Worm (Caenorhabditis elegans): ENCODE results near the gene srh-145.

- TF ChIP-seq mxl-2 (GFP tag; conservative IDR thresholded peaks at IDR 0.05) (no peak), aly-2 (tag; optimal IDR thresholded peaks at IDR 0.05) (no peak), ceh-20 (GFP tag; IDR thresholded peaks at IDR 0.05) (no peak), ZK546.5 (tag; optimal IDR thresholded peaks at IDR 0.05) (no peak), snpc-1.2 (GFP tag; IDR thresholded peaks at IDR 0.05) (no peak), dpl-1 (GFP tag; optimal IDR thresholded peaks at IDR 0.05) (no peak), skn-1 (tag; optimal IDR thresholded peaks at IDR 0.05) (no peak), lin-13 (GFP tag; optimal IDR thresholded peaks at IDR 0.05) (no peak), daf-8 (GFP tag; IDR thresholded peaks at IDR 0.05) (no peak), ztf-11 (tag; optimal IDR thresholded peaks at IDR 0.05) (no peak), zfp-3 (GFP tag; conservative IDR thresholded peaks at IDR 0.05) (no peak), zip-2 (tag; optimal IDR thresholded peaks at IDR 0.05) (no peak), ceh-82 (tag; optimal IDR thresholded peaks at IDR 0.05) (no peak)
Observed at ce11 chrV:16390655-16391054, 19.9 kb upstream of the srh-145 start, which contains the start of gene gst-44.
